Worm (Caenorhabditis elegans): Measurements from ENCODE around the gene rpb-2.

DNA sequence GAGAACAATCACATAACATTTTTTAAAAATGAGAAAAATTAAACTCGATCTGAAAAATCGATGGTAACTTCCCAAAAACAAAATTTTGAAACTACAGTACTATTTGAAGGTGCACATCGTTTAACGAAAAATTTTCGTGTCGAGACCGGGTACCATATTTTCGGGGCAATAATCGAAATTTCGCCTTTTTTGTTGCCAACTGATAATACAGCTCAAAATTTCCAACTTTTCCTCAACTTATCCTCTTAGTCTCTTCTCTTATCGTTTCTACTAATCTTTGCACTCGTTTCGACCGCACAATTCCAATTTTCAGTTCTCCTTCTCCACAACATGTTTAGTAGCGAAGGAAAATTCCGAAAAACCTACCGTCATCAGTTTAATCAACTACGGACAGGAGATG is 32.5 kb upstream of the rpb-2 start, which contains the start of gene rom-1:
- no peak for TF ChIP-seq nfya-1 (tag; optimal IDR thresholded peaks at IDR 0.05; ENCODE audit: insufficient read depth)
- TF ChIP-seq nhr-25 (tag; optimal IDR thresholded peaks at IDR 0.05) = no peak
- TF ChIP-seq mdl-1 (tag; optimal IDR thresholded peaks at IDR 0.05) = no peak
- no peak for TF ChIP-seq aly-2 (tag; optimal IDR thresholded peaks at IDR 0.05)
- no peak for TF ChIP-seq pqm-1 (tag; optimal IDR thresholded peaks at IDR 0.05)
- TF ChIP-seq ceh-82 (tag; optimal IDR thresholded peaks at IDR 0.05) = no peak
- TF ChIP-seq jun-1 (tag; optimal IDR thresholded peaks at IDR 0.05) = no peak
- no peak for TF ChIP-seq snpc-4 (tag; optimal IDR thresholded peaks at IDR 0.05)
- no peak for TF ChIP-seq ceh-28 (tag; optimal IDR thresholded peaks at IDR 0.05)

All from whole organism, L3 larva.